Fruit fly (Drosophila melanogaster): ENCODE measurements around the gene CG42327.

The CG42327 gene

DNA sequence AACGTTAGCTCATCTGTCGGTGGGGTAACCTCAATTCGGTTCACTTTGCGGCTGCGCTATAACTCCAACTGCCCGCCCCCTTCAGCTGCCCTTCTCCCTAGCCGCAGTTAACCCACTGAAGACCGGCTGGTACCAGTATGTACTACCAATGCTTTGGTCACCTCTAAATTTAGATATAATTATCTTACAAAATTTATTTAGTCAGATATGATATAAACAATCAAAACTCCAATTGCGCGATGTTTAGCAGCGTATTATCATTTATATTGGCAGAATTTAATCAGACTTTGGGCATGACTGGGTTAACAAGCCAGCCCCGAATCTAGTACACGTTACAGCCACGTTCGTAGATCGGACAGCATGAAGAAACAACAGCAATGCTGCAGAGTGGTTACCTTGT, 5.8 kb downstream of the CG42327 start (continued):
- TF ChIP-seq CG6808 (GFP tag; optimal IDR thresholded peaks at IDR 0.05) (peak; percentile 55), fd85E (GFP tag; optimal IDR thresholded peaks at IDR 0.05) (no peak), lz (GFP tag; optimal IDR thresholded peaks at IDR 0.05) (peak; percentile 27), salr (GFP tag; optimal IDR thresholded peaks at IDR 0.05) (peak in 1 of 2 experiments; percentile 3), CG34406 (GFP tag; optimal IDR thresholded peaks at IDR 0.05) (peak; percentile 24), pdm3 (GFP tag; optimal IDR thresholded peaks at IDR 0.05) (peak; percentile 59), esn (GFP tag; optimal IDR thresholded peaks at IDR 0.05) (no peak), ss (GFP tag; optimal IDR thresholded peaks at IDR 0.05) (peak; percentile 30 to 51), net (GFP tag; optimal IDR thresholded peaks at IDR 0.05) (peak; percentile 48), achi (GFP tag; optimal IDR thresholded peaks at IDR 0.05) (peak; percentile 52), Hr4 (GFP tag; optimal IDR thresholded peaks at IDR 0.05) (peak; percentile 60), Eip93F (GFP tag; optimal IDR thresholded peaks at IDR 0.05) (no peak), CG31627 (GFP tag; optimal IDR thresholded peaks at IDR 0.05) (peak; percentile 11), Smox (GFP tag; optimal IDR thresholded peaks at IDR 0.05) (no peak), CG11294 (GFP tag; IDR thresholded peaks at IDR 0.05) (peak; percentile 26; the same call in 1 of the 2 replicates), CG8319 (GFP tag; optimal IDR thresholded peaks at IDR 0.05) (no peak), Eip78C (GFP tag) (peak; percentile 91), CG11762 (GFP tag; optimal IDR thresholded peaks at IDR 0.05; ENCODE audit: insufficient read depth) (no peak), Sox102F (GFP tag; optimal IDR thresholded peaks at IDR 0.05) (peak; percentile 5), eg (GFP tag; IDR thresholded peaks at IDR 0.05) (peak; percentile 69; the same call in 2 of the 3 replicates)

DNA sequence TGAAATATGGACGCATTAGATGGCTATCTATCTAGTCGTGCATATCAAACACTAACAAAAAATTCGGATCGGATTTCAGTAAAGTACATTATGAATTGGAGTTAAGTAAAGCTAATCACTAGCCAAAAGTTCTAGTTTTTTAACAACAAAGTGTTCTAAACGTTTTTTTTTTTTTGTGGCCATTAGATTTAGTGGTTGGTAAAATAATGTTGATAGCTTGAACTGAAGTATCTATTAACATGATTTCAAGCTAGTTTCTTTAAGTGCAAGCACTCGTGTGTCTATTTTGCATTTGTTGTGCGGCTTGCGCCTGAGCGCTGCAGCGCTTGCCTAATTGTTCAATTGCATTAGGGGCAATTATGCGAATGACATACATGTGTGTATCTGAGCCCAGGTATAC, 6.7 kb downstream of the CG42327 start:
- no peak for TF ChIP-seq lz (GFP tag; optimal IDR thresholded peaks at IDR 0.05)
- no peak for TF ChIP-seq svp (GFP tag)
- TF ChIP-seq CG15336 (GFP tag; IDR thresholded peaks at IDR 0.05) = peak; percentile 64
- TF ChIP-seq Eip78C (GFP tag) = no peak
- TF ChIP-seq Ets96B (tag; optimal IDR thresholded peaks at IDR 0.05) = no peak
- no peak for TF ChIP-seq topi (GFP tag; optimal IDR thresholded peaks at IDR 0.05)
- TF ChIP-seq pdm3 (GFP tag; optimal IDR thresholded peaks at IDR 0.05) = no peak
- no peak for TF ChIP-seq CG10669 (GFP tag; optimal IDR thresholded peaks at IDR 0.05)
- TF ChIP-seq CG31627 (GFP tag; optimal IDR thresholded peaks at IDR 0.05) = no peak
- no peak for TF ChIP-seq CG6163 (GFP tag; IDR thresholded peaks at IDR 0.05)
- TF ChIP-seq ss (GFP tag; optimal IDR thresholded peaks at IDR 0.05) = no peak
- no peak for TF ChIP-seq fkh (GFP tag; optimal IDR thresholded peaks at IDR 0.05)
- TF ChIP-seq CG6276 (GFP tag; optimal IDR thresholded peaks at IDR 0.05) = peak; percentile 20
- TF ChIP-seq fd59A (GFP tag; optimal IDR thresholded peaks at IDR 0.05) = no peak
- TF ChIP-seq CG8319 (GFP tag; optimal IDR thresholded peaks at IDR 0.05) = no peak
- no peak for TF ChIP-seq CG11902 (GFP tag; optimal IDR thresholded peaks at IDR 0.05)
- no peak for TF ChIP-seq achi (GFP tag; optimal IDR thresholded peaks at IDR 0.05)
- TF ChIP-seq esn (GFP tag; optimal IDR thresholded peaks at IDR 0.05) = no peak
- TF ChIP-seq Hr38 (GFP tag; optimal IDR thresholded peaks at IDR 0.05) = no peak
- no peak for TF ChIP-seq Eip75B (GFP tag; optimal IDR thresholded peaks at IDR 0.05)
- TF ChIP-seq CG8119 (GFP tag; IDR thresholded peaks at IDR 0.05) = no peak
- peak; percentile 33 for TF ChIP-seq CG32006 (GFP tag; optimal IDR thresholded peaks at IDR 0.05)
- no peak for TF ChIP-seq CG6792 (GFP tag; optimal IDR thresholded peaks at IDR 0.05)
- peak; percentile 18 for TF ChIP-seq Hr4 (GFP tag; optimal IDR thresholded peaks at IDR 0.05)
- TF ChIP-seq dsx (GFP tag; optimal IDR thresholded peaks at IDR 0.05; ENCODE audit: poor library complexity, severe bottlenecking) = no peak
- TF ChIP-seq CG7368 (GFP tag; optimal IDR thresholded peaks at IDR 0.05) = no peak
- TF ChIP-seq CG10631 (GFP tag; optimal IDR thresholded peaks at IDR 0.05) = no peak
- peak; percentile 50; the same call in 2 of the 3 replicates for TF ChIP-seq eg (GFP tag; IDR thresholded peaks at IDR 0.05)
- no peak; the same call in 1 of the 2 replicates for TF ChIP-seq CG11294 (GFP tag; IDR thresholded peaks at IDR 0.05)
- no peak for TF ChIP-seq dac (GFP tag; optimal IDR thresholded peaks at IDR 0.05)
- TF ChIP-seq CG1621 (tag; optimal IDR thresholded peaks at IDR 0.05) = no peak
- TF ChIP-seq Ets21C (GFP tag; optimal IDR thresholded peaks at IDR 0.05) = no peak
- no peak for TF ChIP-seq CG4318 (GFP tag; optimal IDR thresholded peaks at IDR 0.05)
- no peak for TF ChIP-seq net (GFP tag; optimal IDR thresholded peaks at IDR 0.05)
- TF ChIP-seq vri (GFP tag; optimal IDR thresholded peaks at IDR 0.05) = no peak
- no peak for TF ChIP-seq CG34406 (GFP tag; optimal IDR thresholded peaks at IDR 0.05)
